Fruit fly (Drosophila melanogaster): ENCODE data around the gene CG11674.

The CG11674 gene

DNA sequence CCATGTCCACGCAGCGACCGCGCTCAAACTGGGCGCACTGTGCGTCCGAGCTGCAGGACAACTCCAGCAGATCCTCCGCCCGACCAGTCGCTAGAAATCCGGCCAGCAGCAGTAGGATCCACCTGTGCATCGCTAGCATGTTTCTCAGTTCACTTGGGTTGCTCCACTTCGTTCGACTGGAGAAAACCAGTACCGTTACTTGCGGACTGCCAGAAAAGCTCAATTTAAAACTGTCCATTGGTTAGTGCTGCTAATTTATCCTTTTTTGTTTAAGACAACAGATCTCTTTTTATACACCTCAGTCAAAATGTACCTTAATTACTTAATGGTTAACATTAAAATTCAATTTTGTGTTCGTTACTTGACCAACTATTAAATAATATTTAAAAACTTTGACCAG is at the start of gene CG11674:
CG11674 (minus strand) TSS at position 215 of the 400 bp plus-strand sequence.
- no peak for TF ChIP-seq CG8478 (optimal IDR thresholded peaks at IDR 0.05)
- no peak for TF ChIP-seq usp (GFP tag; optimal IDR thresholded peaks at IDR 0.05)
- no peak for TF ChIP-seq Dll (optimal IDR thresholded peaks at IDR 0.05)
- no peak for TF ChIP-seq psq (optimal IDR thresholded peaks at IDR 0.05)
- TF ChIP-seq pan (optimal IDR thresholded peaks at IDR 0.05), result no peak
- no peak for TF ChIP-seq EcR (GFP tag; optimal IDR thresholded peaks at IDR 0.05)

DNA sequence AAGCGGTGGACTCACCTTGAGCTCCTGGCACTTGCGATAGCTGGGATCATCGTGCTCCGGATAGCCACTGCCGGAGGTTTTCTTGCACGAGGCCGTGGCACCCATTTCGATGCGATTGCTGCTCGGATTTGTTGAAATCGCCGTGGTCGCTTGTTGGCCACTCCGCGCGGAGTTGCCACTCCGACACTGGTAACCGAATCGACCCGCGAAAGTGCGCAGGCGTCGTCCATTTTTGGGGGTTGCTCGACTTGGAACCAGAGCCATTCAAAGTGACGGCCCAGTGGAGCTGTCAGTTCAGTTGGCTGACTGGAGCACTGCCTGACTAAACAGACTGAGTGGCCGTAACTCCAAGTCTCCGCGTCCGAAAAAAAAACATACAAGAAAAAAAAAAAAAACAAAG is 40.4 kb upstream of the CG11674 start, which contains the start of the genes CG13404 and na:
CG13404 (minus strand) TSS at position 176 of the 400 bp plus-strand sequence.
na (plus strand) TSS at position 293 of the 400 bp plus-strand sequence.
- TF ChIP-seq usp (GFP tag; optimal IDR thresholded peaks at IDR 0.05) (no peak), pan (optimal IDR thresholded peaks at IDR 0.05) (no peak), EcR (GFP tag; optimal IDR thresholded peaks at IDR 0.05) (no peak), CG8478 (optimal IDR thresholded peaks at IDR 0.05) (no peak), Dll (optimal IDR thresholded peaks at IDR 0.05) (no peak), psq (optimal IDR thresholded peaks at IDR 0.05) (no peak)

DNA sequence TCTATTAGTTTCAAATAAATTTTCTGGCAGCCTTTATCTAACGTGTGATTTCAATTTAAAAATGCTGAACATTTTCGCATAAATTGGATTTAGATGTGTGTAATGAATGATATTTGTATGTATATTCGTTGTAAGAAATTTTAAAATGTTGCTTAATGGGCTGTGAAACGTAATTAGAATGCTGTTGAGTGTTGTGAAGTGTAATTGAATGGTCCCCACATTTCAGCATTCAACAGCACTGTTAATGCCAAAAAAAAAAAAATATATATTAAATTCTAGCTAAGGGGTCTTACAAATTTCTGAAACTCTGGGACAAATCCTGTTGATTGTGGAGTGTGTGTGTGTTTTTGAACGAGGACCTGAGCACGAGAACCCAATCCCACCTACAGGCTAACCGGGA is 39.5 kb upstream of the CG11674 start:
- TF ChIP-seq usp (GFP tag; optimal IDR thresholded peaks at IDR 0.05) (no peak), psq (optimal IDR thresholded peaks at IDR 0.05) (no peak), Dll (optimal IDR thresholded peaks at IDR 0.05) (no peak), pan (optimal IDR thresholded peaks at IDR 0.05) (no peak), CG8478 (optimal IDR thresholded peaks at IDR 0.05) (no peak), EcR (GFP tag; optimal IDR thresholded peaks at IDR 0.05) (no peak)

DNA sequence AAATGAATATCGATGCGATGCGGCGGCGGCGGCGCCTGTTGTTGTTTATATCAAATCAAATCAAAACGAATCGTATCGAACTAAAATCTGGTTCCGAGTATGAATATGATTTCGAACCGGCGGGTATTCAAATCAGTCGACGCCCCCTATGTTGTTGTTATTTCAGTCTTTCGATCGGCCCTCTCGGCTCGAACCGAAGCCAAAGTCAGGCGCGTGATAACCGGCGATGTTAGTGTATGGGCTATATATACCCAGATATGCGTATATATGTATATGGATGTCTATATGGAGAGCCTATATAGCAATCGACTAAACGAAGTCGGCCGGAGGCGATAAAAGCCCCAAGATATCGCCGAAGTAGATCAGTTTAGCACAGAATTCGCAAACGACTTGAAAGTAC is 35.2 kb upstream of the CG11674 start, which contains the start of the genes CG46317 and Tat:
CG46317 (plus strand) TSS at position 361 of the 400 bp plus-strand sequence.
Tat (plus strand) TSS at position 361 of the 400 bp plus-strand sequence.
- no peak for TF ChIP-seq usp (GFP tag; optimal IDR thresholded peaks at IDR 0.05)
- no peak for TF ChIP-seq Dll (optimal IDR thresholded peaks at IDR 0.05)
- no peak for TF ChIP-seq CG8478 (optimal IDR thresholded peaks at IDR 0.05)
- no peak for TF ChIP-seq psq (optimal IDR thresholded peaks at IDR 0.05)
- TF ChIP-seq pan (optimal IDR thresholded peaks at IDR 0.05), result no peak
- TF ChIP-seq EcR (GFP tag; optimal IDR thresholded peaks at IDR 0.05), result no peak

DNA sequence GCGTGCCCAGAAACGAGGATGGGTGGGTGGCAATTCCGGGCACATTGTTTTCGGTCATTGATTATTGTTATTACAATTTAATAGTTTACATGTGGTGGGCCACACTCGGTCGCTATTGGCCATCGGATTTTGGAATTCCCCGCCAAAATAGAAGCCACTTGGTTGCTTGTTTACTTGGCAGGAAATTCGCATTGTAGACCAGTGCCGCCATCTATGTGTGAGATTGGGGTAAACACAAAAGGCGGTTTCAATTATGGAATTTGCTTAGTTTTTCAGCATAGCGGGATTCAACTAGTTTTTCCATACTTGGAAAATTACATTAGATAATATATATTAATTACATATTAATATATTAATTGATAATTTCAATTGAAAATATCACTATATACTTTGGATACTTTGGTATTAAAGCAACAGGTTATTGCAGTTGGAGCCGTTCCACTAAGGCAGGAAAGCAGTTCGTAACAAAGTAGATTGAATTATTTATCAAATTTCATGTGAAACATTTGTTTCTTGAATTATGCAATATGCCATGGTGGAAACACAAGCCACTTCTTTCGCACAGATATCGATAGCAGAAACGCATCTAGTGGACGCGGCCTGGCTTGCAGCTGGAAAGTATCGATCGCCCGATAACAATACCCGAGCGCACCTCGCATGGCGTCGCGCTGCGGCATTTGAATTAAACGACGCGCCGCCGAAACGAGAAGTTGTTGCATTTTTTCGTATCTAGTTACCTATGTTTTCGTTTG is 21.5 kb upstream of the CG11674 start, which contains the start of gene mud:
mud (plus strand) TSS at position 698 of the 752 bp plus-strand sequence.
- TF ChIP-seq usp (GFP tag; optimal IDR thresholded peaks at IDR 0.05) (no peak), psq (optimal IDR thresholded peaks at IDR 0.05) (no peak), EcR (GFP tag; optimal IDR thresholded peaks at IDR 0.05) (no peak), CG8478 (optimal IDR thresholded peaks at IDR 0.05) (no peak), Dll (optimal IDR thresholded peaks at IDR 0.05) (no peak), pan (optimal IDR thresholded peaks at IDR 0.05) (no peak)

DNA sequence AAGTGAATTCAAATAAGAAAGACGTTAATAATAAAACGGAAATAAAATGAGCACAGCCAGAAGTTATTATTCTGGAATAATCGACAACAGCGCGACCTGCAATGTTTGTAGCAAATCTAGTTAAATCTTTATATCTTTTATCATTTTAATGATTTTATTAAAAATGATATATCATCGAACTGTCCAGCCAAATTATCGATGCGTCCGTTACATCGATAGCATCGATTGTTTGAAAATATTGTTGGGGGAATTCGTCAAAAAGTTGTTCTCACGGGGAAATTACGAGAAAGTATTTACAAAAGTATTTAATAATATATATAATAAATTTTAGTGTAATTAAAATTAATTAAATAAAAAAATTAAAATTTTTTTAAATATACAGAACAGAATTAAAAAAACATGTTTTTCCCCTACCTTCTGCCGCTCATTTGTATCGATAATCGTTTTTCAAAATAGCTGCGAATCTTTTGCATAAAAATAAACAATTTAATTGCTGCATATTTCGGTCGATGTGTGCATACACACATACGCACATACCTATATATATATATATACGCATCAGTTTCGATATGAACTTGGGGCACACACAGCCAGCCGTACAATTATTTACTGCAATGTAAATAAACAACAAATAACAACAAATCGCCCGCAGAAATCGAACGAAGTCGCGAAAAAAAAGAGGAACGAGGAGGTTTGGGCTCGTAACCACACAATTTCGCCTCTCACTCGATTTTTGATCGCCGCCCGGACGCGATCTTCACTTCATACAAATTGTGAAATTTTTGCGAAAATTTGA is 17.5 kb upstream of the CG11674 start, which contains the start of gene CG32599:
CG32599 (plus strand) TSS at position 746 of the 796 bp plus-strand sequence.
- TF ChIP-seq Dll (optimal IDR thresholded peaks at IDR 0.05) (no peak), pan (optimal IDR thresholded peaks at IDR 0.05) (no peak), usp (GFP tag; optimal IDR thresholded peaks at IDR 0.05) (no peak), EcR (GFP tag; optimal IDR thresholded peaks at IDR 0.05) (no peak), psq (optimal IDR thresholded peaks at IDR 0.05) (no peak), CG8478 (optimal IDR thresholded peaks at IDR 0.05) (no peak)

DNA sequence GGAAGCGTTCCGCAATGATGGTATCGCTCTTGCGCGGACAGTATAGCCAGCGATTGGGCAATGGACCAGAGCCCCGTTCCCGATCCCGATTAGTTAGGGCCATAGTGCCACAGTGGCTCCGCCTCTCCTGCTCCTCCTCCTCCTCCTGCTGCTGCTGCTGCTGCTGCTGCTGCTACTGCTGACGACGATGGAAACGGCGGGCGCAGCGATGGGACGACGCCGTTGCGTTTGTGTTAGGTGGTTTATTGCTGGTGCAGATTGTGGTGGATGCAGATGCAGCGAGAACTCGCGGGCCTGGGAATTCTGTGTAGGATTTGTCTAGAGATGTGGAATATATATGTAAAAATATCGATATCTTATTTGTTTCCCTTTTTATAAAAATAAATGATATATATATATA is 16.8 kb upstream of the CG11674 start, which contains the start of gene mRNA-cap:
mRNA-cap (minus strand) TSS at position 344 of the 400 bp plus-strand sequence.
- TF ChIP-seq Dll (optimal IDR thresholded peaks at IDR 0.05) (no peak), EcR (GFP tag; optimal IDR thresholded peaks at IDR 0.05) (no peak), CG8478 (optimal IDR thresholded peaks at IDR 0.05) (no peak), pan (optimal IDR thresholded peaks at IDR 0.05) (no peak), usp (GFP tag; optimal IDR thresholded peaks at IDR 0.05) (no peak), psq (optimal IDR thresholded peaks at IDR 0.05) (no peak)

DNA sequence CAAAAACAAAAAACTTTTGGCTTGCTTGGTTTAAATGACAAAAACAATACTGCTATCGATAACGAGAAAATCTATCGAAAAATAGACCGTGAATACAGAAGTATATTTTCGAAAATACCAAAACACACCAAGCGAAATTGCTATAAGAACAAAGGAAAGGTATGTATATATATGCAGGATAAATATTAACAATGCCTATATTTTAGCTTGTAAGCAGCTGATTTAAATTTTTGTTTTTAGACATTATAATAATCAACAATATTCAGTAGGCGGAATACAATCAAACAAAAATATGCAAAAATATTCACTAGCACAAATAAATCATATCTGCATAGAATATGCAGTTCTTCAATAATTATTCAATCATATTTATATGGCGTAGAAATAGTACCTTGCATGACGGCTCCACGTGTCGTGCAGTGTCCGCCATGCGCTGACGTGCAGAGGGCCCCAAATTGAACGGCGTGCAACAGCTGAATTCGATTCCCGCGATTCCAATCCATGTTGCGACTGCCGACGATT is 12.3 kb upstream of the CG11674 start, which contains the start of the genes Fbxl4 and Dus2:
Fbxl4 (minus strand) TSS at position 51 of the 522 bp plus-strand sequence.
Dus2 (plus strand) TSS at position 116 of the 522 bp plus-strand sequence.
- TF ChIP-seq EcR (GFP tag; optimal IDR thresholded peaks at IDR 0.05) (no peak), Dll (optimal IDR thresholded peaks at IDR 0.05) (no peak), pan (optimal IDR thresholded peaks at IDR 0.05) (no peak), CG8478 (optimal IDR thresholded peaks at IDR 0.05) (no peak)

DNA sequence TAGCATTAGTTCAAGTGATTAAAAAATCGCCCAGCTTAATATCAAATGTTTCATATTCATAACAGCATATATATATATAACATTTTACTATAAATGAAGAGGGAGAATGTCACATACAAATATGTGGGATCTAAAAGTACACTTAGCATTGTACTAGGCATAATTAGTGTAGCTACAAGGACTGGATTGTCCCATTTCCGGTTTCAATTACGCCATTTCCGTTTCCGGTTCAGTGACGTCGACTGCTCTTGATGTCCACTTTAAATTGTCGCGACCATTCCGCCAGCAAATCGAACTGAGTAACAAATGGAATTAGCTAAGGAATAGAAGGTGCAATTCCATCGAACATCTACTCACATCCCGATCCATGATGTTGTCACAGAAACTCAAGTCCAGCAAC is 8.8 kb upstream of the CG11674 start:
- no peak for TF ChIP-seq Dll (optimal IDR thresholded peaks at IDR 0.05)
- no peak for TF ChIP-seq pan (optimal IDR thresholded peaks at IDR 0.05)
- TF ChIP-seq usp (GFP tag; optimal IDR thresholded peaks at IDR 0.05), result no peak
- TF ChIP-seq psq (optimal IDR thresholded peaks at IDR 0.05), result no peak
- no peak for TF ChIP-seq CG8478 (optimal IDR thresholded peaks at IDR 0.05)
- no peak for TF ChIP-seq EcR (GFP tag; optimal IDR thresholded peaks at IDR 0.05)

DNA sequence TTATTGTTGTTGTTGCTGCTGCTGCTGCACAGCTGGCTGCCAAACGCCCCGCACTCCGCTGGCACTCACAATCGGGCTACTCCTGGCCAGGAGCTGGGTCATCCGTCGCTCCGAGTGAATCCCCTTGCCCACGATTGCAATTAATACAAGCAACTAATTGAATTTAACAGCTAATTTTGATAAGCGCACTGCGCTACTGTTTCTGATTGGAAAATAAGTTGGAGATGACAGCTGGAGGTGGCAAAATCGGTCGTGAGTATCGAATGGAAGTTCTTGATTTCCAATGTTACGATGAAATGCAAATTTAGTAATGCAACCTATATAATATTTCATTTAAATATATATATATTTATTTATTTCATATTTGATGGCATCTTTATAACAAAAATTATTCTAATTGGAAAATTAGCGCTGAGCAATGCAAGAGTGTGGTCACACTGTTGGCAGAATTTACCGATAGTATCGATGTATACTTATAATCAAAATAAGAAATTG is 8.2 kb upstream of the CG11674 start, which contains the start of gene CG42271:
CG42271 (minus strand) TSS at position 224 of the 495 bp plus-strand sequence.
- TF ChIP-seq usp (GFP tag; optimal IDR thresholded peaks at IDR 0.05), result no peak
- TF ChIP-seq Dll (optimal IDR thresholded peaks at IDR 0.05), result no peak
- TF ChIP-seq EcR (GFP tag; optimal IDR thresholded peaks at IDR 0.05), result no peak
- no peak for TF ChIP-seq psq (optimal IDR thresholded peaks at IDR 0.05)
- no peak for TF ChIP-seq pan (optimal IDR thresholded peaks at IDR 0.05)
- TF ChIP-seq CG8478 (optimal IDR thresholded peaks at IDR 0.05), result no peak

DNA sequence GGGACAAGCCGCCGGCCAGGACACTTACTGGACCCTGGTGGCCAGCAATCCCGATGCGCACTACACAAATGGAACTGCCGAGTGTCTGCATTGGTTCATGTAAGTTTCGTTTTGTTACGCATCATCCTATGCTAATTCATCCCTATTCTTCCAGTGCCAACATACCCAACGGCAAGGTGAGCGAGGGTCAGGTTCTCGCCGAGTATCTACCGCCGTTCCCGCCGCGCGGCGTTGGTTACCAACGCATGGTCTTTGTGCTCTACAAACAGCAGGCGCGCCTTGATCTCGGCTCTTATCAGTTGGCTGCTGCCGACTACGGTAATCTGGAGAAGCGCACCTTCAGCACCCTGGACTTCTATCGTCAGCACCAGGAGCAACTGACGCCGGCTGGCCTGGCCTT is 1.4 kb upstream of the CG11674 start:
- no peak for TF ChIP-seq psq (optimal IDR thresholded peaks at IDR 0.05)
- TF ChIP-seq Dll (optimal IDR thresholded peaks at IDR 0.05), result no peak
- TF ChIP-seq CG8478 (optimal IDR thresholded peaks at IDR 0.05), result no peak
- no peak for TF ChIP-seq EcR (GFP tag; optimal IDR thresholded peaks at IDR 0.05)
- TF ChIP-seq pan (optimal IDR thresholded peaks at IDR 0.05), result no peak
- no peak for TF ChIP-seq usp (GFP tag; optimal IDR thresholded peaks at IDR 0.05)

Measured in whole organism.